Fruit fly (Drosophila melanogaster) whole organism, embryonic: Measurements from ENCODE around the gene Wnt6.

ENCODE experiments used
- Asciz ChIP-seq: fragments of 200-800 bp; sonication (Bioruptor generic); optimal IDR thresholded peaks from 2 replicates; lab custom pipeline; 2017; ENCODE audit warnings: missing biosample characterization, mild to moderate bottlenecking, missing genetic modification characterization, missing genetic modification reagents
- Blimp-1 ChIP-seq: fragments of 200-800 bp; sonication (Bioruptor generic); optimal IDR thresholded peaks from 3 replicates; lab custom pipeline; 2018; ENCODE audit warnings: missing biosample characterization, missing genetic modification characterization, mild to moderate bottlenecking, moderate library complexity, missing genetic modification reagents
- BtbVII ChIP-seq: fragments of 200-800 bp; sonication (Bioruptor generic); optimal IDR thresholded peaks from 3 replicates; lab custom pipeline; 2017; ENCODE audit warnings: missing biosample characterization, mild to moderate bottlenecking, missing genetic modification characterization
- CG10462 ChIP-seq: fragments of 200-800 bp; sonication (Bioruptor generic); optimal IDR thresholded peaks from 2 replicates; lab custom pipeline; 2016; ENCODE audit warnings: missing biosample characterization, missing genetic modification characterization
- CG12391 ChIP-seq: fragments of 200-800 bp; sonication (Bioruptor generic); optimal IDR thresholded peaks from 3 replicates; lab custom pipeline; 2018; ENCODE audit warnings: missing biosample characterization, mild to moderate bottlenecking, missing genetic modification characterization, moderate library complexity
- CG12659 ChIP-seq: fragments of 200-800 bp; sonication (Bioruptor generic); optimal IDR thresholded peaks from 3 replicates; lab custom pipeline; 2017; ENCODE audit warnings: mild to moderate bottlenecking, missing biosample characterization, missing genetic modification reagents, missing genetic modification characterization
- CG16813 ChIP-seq: fragments of 200-800 bp; sonication (Bioruptor generic); IDR thresholded peaks from 3 replicates; pipeline ENCODE4 v1.3.6; 2022; ENCODE audit warnings: missing biosample characterization, missing genetic modification characterization; ENCODE audit not compliant: partially characterized antibody
- CG17186 ChIP-seq: fragments of 200-800 bp; sonication (Bioruptor generic); optimal IDR thresholded peaks from 3 replicates; lab custom pipeline; 2017; ENCODE audit warnings: missing biosample characterization, missing genetic modification reagents, missing genetic modification characterization
- CG17328 ChIP-seq: fragments of 200-800 bp; sonication (Bioruptor generic); IDR thresholded peaks from 2 replicates; pipeline ENCODE4 v1.3.6; 2022; ENCODE audit warnings: missing biosample characterization, missing genetic modification characterization
- CG17359 ChIP-seq: fragments of 200-800 bp; sonication (Bioruptor generic); optimal IDR thresholded peaks from 3 replicates; lab custom pipeline; 2018; ENCODE audit warnings: missing biosample characterization, mild to moderate bottlenecking, missing genetic modification characterization, moderate library complexity
- CG18262 ChIP-seq: fragments of 200-800 bp; optimal IDR thresholded peaks from 3 replicates; lab custom pipeline; 2019; ENCODE audit warnings: missing biosample characterization, mild to moderate bottlenecking, missing genetic modification characterization, moderate library complexity
- CG2129 ChIP-seq: fragments of 200-800 bp; sonication (Bioruptor generic); IDR thresholded peaks from 2 replicates; pipeline ENCODE4 v1.3.6; 2022; ENCODE audit warnings: missing biosample characterization, missing genetic modification characterization; ENCODE audit not compliant: partially characterized antibody
- CG2202 ChIP-seq: fragments of 200-800 bp; sonication (Bioruptor generic); optimal IDR thresholded peaks from 2 replicates; lab custom pipeline; 2018; ENCODE audit warnings: missing biosample characterization, mild to moderate bottlenecking, missing genetic modification characterization
- CG30431 ChIP-seq: fragments of 200-800 bp; sonication (Bioruptor generic); optimal IDR thresholded peaks from 2 replicates; lab custom pipeline; 2017; ENCODE audit warnings: missing biosample characterization, missing genetic modification characterization
- CG31441 ChIP-seq: fragments of 200-800 bp; sonication (Bioruptor generic); IDR thresholded peaks from 2 replicates; pipeline ENCODE4 v1.3.6; 2022; ENCODE audit warnings: missing biosample characterization, missing genetic modification characterization
- CG34224 ChIP-seq: fragments of 200-800 bp; sonication (Bioruptor generic); IDR thresholded peaks from 3 replicates; pipeline ENCODE4 v1.3.6; 2022; ENCODE audit warnings: missing biosample characterization, missing genetic modification characterization; ENCODE audit not compliant: partially characterized antibody
- CG8290 ChIP-seq, 3 experiments: fragments of 200-800 bp; sonication (Bioruptor generic); optimal IDR thresholded peaks; 2 replicates each; lab custom pipeline; 2016 to 2019; ENCODE audit warnings: missing biosample characterization in 3 of 3, missing genetic modification characterization in 3 of 3, mild to moderate bottlenecking in 2 of 3, moderate library complexity in 1 of 3
- CG8924 ChIP-seq: fragments of 200-800 bp; optimal IDR thresholded peaks from 3 replicates; lab custom pipeline; 2019; ENCODE audit warnings: missing biosample characterization, mild to moderate bottlenecking, missing genetic modification characterization, moderate library complexity
- CG9817 ChIP-seq: fragments of 200-800 bp; sonication (Bioruptor generic); optimal IDR thresholded peaks from 2 replicates; lab custom pipeline; 2018; ENCODE audit warnings: missing biosample characterization, mild to moderate bottlenecking, missing genetic modification characterization, moderate library complexity
- Dref ChIP-seq: fragments of 200-800 bp; sonication (Bioruptor generic); IDR thresholded peaks from 2 replicates; pipeline ENCODE4 v1.3.6; 2022; ENCODE audit warnings: missing biosample characterization, missing genetic modification characterization
- Fer1 ChIP-seq: fragments of 200-800 bp; sonication (Bioruptor generic); optimal IDR thresholded peaks from 2 replicates; lab custom pipeline; 2017; ENCODE audit warnings: missing biosample characterization, mild to moderate bottlenecking, missing genetic modification characterization
- GATAe ChIP-seq: fragments of 200-800 bp; sonication (Bioruptor generic); conservative IDR thresholded peaks from 2 replicates; pipeline ENCODE4 v1.3.6; 2022; ENCODE audit warnings: missing biosample characterization, missing genetic modification characterization
- Optix ChIP-seq: fragments of 200-800 bp; sonication (Bioruptor generic); IDR thresholded peaks from 3 replicates; pipeline ENCODE4 v1.3.6; 2022; ENCODE audit warnings: missing biosample characterization, missing genetic modification characterization
- PHDP ChIP-seq: fragments of 200-800 bp; sonication (Bioruptor generic); optimal IDR thresholded peaks from 3 replicates; lab custom pipeline; 2018; ENCODE audit warnings: missing biosample characterization, mild to moderate bottlenecking, missing genetic modification characterization, moderate library complexity
- Pdp1 ChIP-seq, 2 experiments: fragments of 200-800 bp; sonication (Bioruptor generic); optimal IDR thresholded peaks; 3 replicates each; lab custom pipeline; 2016; ENCODE audit warnings: missing biosample characterization in 2 of 2, missing genetic modification characterization in 2 of 2, mild to moderate bottlenecking in 1 of 2, moderate library complexity in 1 of 2
- TFAM ChIP-seq: fragments of 200-800 bp; sonication (Bioruptor generic); optimal IDR thresholded peaks from 2 replicates; lab custom pipeline; 2017; ENCODE audit warnings: missing biosample characterization, missing genetic modification characterization, inconsistent platforms
- ap ChIP-seq: fragments of 200-800 bp; sonication (Bioruptor generic); IDR thresholded peaks from 2 replicates; pipeline ENCODE4 v1.3.6; 2022; ENCODE audit warnings: missing biosample characterization, missing genetic modification characterization
- chinmo ChIP-seq: fragments of 200-800 bp; sonication (Bioruptor generic); IDR thresholded peaks from 4 replicates; pipeline ENCODE4 v1.3.6; 2022; ENCODE audit warnings: missing biosample characterization, missing genetic modification characterization; ENCODE audit not compliant: partially characterized antibody
- chm ChIP-seq: fragments of 200-800 bp; sonication (Bioruptor generic); IDR thresholded peaks from 2 replicates; pipeline ENCODE4 v1.3.6; 2022; ENCODE audit warnings: missing biosample characterization, missing genetic modification characterization
- chn ChIP-seq: fragments of 200-800 bp; sonication (Bioruptor generic); optimal IDR thresholded peaks from 2 replicates; lab custom pipeline; 2016; ENCODE audit warnings: missing biosample characterization, missing genetic modification characterization
- corto ChIP-seq: fragments of 200-800 bp; sonication (Bioruptor generic); optimal IDR thresholded peaks from 2 replicates; lab custom pipeline; 2016; ENCODE audit warnings: missing biosample characterization, mild to moderate bottlenecking, missing genetic modification characterization, moderate library complexity
- dpn ChIP-seq, 2 experiments: fragments of 200-800 bp; sonication (Bioruptor generic); optimal IDR thresholded peaks; 3 replicates each; lab custom pipeline; 2016; ENCODE audit warnings: missing biosample characterization in 2 of 2, missing genetic modification characterization in 2 of 2
- fu2 ChIP-seq: fragments of 200-800 bp; sonication (Bioruptor generic); optimal IDR thresholded peaks from 2 replicates; lab custom pipeline; 2016; ENCODE audit warnings: missing biosample characterization, missing genetic modification characterization
- insv ChIP-seq, 2 experiments: fragments of 200-800 bp; sonication (Bioruptor generic); optimal IDR thresholded peaks; 3 replicates each; lab custom pipeline; 2016 to 2018; ENCODE audit warnings: missing biosample characterization in 2 of 2, missing genetic modification characterization in 2 of 2
- lab ChIP-seq: fragments of 200-800 bp; sonication (Bioruptor generic); optimal IDR thresholded peaks from 3 replicates; lab custom pipeline; 2017; ENCODE audit warnings: missing biosample characterization, missing genetic modification characterization, mild to moderate bottlenecking, moderate library complexity, missing genetic modification reagents
- lmd ChIP-seq: fragments of 200-800 bp; sonication (Bioruptor generic); IDR thresholded peaks from 2 replicates; pipeline ENCODE4 v1.3.6; 2022; ENCODE audit warnings: missing biosample characterization, missing genetic modification characterization
- maf-S ChIP-seq: fragments of 200-800 bp; sonication (Bioruptor generic); optimal IDR thresholded peaks from 2 replicates; lab custom pipeline; 2016; ENCODE audit warnings: missing biosample characterization, missing genetic modification characterization
- pnt ChIP-seq: fragments of 200-800 bp; sonication (Bioruptor generic); optimal IDR thresholded peaks from 3 replicates; lab custom pipeline; 2016; ENCODE audit warnings: missing biosample characterization, missing genetic modification characterization
- schlank ChIP-seq: fragments of 200-800 bp; sonication (Bioruptor generic); optimal IDR thresholded peaks from 2 replicates; lab custom pipeline; 2018; ENCODE audit warnings: missing biosample characterization, mild to moderate bottlenecking, missing genetic modification characterization
- sim ChIP-seq: fragments of 200-800 bp; sonication (Bioruptor generic); IDR thresholded peaks from 2 replicates; pipeline ENCODE4 v1.3.6; 2022; ENCODE audit warnings: missing biosample characterization, missing genetic modification characterization
- slou ChIP-seq: fragments of 200-800 bp; sonication (Bioruptor generic); optimal IDR thresholded peaks from 3 replicates; lab custom pipeline; 2016; ENCODE audit warnings: missing biosample characterization, missing genetic modification characterization
- stc ChIP-seq: fragments of 200-800 bp; sonication (Bioruptor generic); IDR thresholded peaks from 2 replicates; pipeline ENCODE4 v1.3.6; 2022; ENCODE audit warnings: missing biosample characterization, missing genetic modification characterization
- tgo ChIP-seq: fragments of 200-800 bp; sonication (Bioruptor generic); IDR thresholded peaks from 3 replicates; pipeline ENCODE4 v1.3.6; 2022; ENCODE audit warnings: missing biosample characterization, missing genetic modification characterization
- tna ChIP-seq: fragments of 200-800 bp; sonication (Bioruptor generic); IDR thresholded peaks from 2 replicates; pipeline ENCODE4 v1.3.6; 2022; ENCODE audit warnings: missing biosample characterization, missing genetic modification characterization; ENCODE audit not compliant: partially characterized antibody
- trh ChIP-seq: fragments of 200-800 bp; sonication (Bioruptor generic); optimal IDR thresholded peaks from 2 replicates; lab custom pipeline; 2016; ENCODE audit warnings: missing biosample characterization, missing genetic modification characterization
- zf30C ChIP-seq: fragments of 200-800 bp; sonication (Bioruptor generic); optimal IDR thresholded peaks from 3 replicates; lab custom pipeline; 2018; ENCODE audit warnings: missing biosample characterization, mild to moderate bottlenecking, missing genetic modification characterization

Gene Wnt6

DNA sequence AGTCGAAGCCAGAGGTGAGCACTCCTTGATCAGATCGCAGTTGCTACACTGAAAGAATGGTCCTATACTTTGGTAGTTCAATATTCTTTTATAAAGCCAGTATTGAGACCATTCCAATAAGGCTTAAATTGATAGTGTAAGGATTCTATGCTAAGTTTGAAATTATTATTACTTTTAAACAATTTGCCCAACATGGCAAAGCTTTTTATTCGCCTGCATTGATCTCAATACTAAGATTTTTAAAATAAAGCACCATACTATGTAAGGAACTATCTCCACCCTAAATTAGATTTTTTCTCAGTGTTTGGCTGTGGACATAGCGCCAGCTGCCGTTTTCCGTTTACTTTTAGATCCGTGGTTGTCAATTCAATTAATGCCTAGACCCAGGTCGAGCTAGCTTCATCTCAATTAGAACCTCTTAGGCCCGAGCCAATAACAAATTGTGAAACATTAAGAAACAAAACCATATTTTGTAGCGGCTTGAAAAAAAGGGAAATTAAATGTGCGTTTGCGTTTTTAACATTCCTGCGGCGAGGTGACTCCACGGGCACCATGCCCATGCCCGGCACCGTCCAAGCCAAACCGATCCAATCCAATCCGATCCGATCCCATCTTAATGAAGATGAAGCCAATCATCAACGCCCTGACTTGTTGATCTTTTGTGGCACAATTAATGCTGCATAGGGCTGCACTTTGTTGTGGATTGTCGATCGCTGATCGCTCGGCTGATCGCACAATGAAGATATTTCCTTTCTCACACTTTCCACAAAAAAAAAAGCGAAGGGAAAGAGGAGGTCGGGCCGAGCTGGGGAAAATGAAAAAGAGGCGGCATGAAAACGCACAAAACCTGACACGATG lies 39.8 kb upstream of the Wnt6 start (continued):
- TF ChIP-seq dpn (GFP tag; optimal IDR thresholded peaks at IDR 0.05; lab: Kevin White, UChicago) (no peak), CG30431 (GFP tag; lab: Kevin White, UChicago) (no peak), CG18262 (tag; lab: Kevin White, UChicago) (peak; percentile 80), CG17186 (GFP tag; lab: Kevin White, UChicago) (no peak), tgo (GFP tag; lab: Robert Waterston, UW) (peak; percentile 21; the same call in 1 of the 3 replicates), PHDP (tag; lab: Kevin White, UChicago) (peak; percentile 8), Asciz (GFP tag; lab: Kevin White, UChicago) (no peak), CG2202 (tag; lab: Kevin White, UChicago) (peak; percentile 39), CG2129 (GFP tag; lab: Robert Waterston, UW) (no peak), pnt (GFP tag; lab: Kevin White, UChicago) (no peak), CG12391 (peak; percentile 64), corto (GFP tag; lab: Kevin White, UChicago) (no peak), Blimp-1 (GFP tag; lab: Kevin White, UChicago) (peak; percentile 11), lmd (GFP tag; lab: Robert Waterston, UW) (peak; percentile 30; the same call in 1 of the 2 replicates), fu2 (GFP tag; lab: Kevin White, UChicago) (no peak), TFAM (GFP tag; lab: Kevin White, UChicago) (no peak), CG8290 (GFP tag; optimal IDR thresholded peaks at IDR 0.05; lab: Kevin White, UChicago) (peak; percentile 20), CG8290 (tag; optimal IDR thresholded peaks at IDR 0.05; lab: Kevin White, UChicago) (no peak), Dref (GFP tag; lab: Robert Waterston, UW) (no peak), trh (GFP tag; lab: Kevin White, UChicago) (no peak), schlank (tag; lab: Kevin White, UChicago) (no peak), lab (GFP tag; lab: Kevin White, UChicago) (no peak), maf-S (GFP tag; lab: Kevin White, UChicago) (no peak), CG9817 (tag; lab: Kevin White, UChicago) (no peak), Fer1 (GFP tag; lab: Kevin White, UChicago) (no peak), ap (GFP tag; lab: Robert Waterston, UW) (no peak), CG31441 (peak; percentile 55; the same call in 1 of the 2 replicates), CG8924 (peak; percentile 37), CG10462 (GFP tag; lab: Kevin White, UChicago) (no peak), Pdp1 (GFP tag; optimal IDR thresholded peaks at IDR 0.05; lab: Kevin White, UChicago) (peak in 1 of 2 experiments; percentile 12), CG17328 (GFP tag; lab: Robert Waterston, UW) (peak; percentile 56), chn (GFP tag; lab: Kevin White, UChicago) (peak; percentile 20), zf30C (GFP tag; lab: Kevin White, UChicago) (peak; percentile 61), chm (no peak), stc (GFP tag; lab: Robert Waterston, UW) (0 out of 2 replicates have a peak, but pooled peaks have one; percentile 9), CG34224 (GFP tag; lab: Robert Waterston, UW) (no peak), tna (GFP tag; lab: Robert Waterston, UW) (no peak), CG16813 (GFP tag; lab: Robert Waterston, UW) (no peak), BtbVII (no peak), insv (GFP tag; optimal IDR thresholded peaks at IDR 0.05; lab: Kevin White, UChicago) (no peak), CG12659 (GFP tag; lab: Kevin White, UChicago) (no peak), chinmo (no peak), Optix (GFP tag; lab: Robert Waterston, UW) (no peak), CG17359 (no peak), GATAe (GFP tag; lab: Robert Waterston, UW) (no peak), slou (GFP tag; lab: Kevin White, UChicago) (no peak), sim (GFP tag; lab: Robert Waterston, UW) (peak; percentile 24; the same call in 1 of the 2 replicates)
